Fruit fly (Drosophila melanogaster): ENCODE results near the gene CG6664.
A peak's percentile ranks its signal among the peaks of the same experiment; 100 is the strongest.

The CG6664 gene

DNA sequence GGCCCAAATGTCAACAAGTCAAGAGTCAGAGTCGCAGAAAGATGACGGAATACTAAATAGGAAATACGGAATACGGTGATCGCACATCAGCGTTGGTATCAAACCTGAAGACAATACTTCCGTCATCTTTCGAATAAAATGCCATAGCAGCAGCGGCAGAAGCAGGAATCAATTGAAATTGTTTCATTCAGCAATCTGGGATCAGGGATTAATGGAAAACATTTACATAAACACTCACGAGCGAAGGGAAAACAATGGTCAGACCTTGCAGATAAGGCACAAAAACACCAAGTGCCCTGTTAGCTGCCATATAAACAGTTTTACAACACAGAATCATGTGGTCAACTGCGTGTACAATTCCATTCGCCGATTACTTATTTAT is 10.6 kb downstream of the CG6664 start:
- no peak for TF ChIP-seq noc (tag; optimal IDR thresholded peaks at IDR 0.05)

DNA sequence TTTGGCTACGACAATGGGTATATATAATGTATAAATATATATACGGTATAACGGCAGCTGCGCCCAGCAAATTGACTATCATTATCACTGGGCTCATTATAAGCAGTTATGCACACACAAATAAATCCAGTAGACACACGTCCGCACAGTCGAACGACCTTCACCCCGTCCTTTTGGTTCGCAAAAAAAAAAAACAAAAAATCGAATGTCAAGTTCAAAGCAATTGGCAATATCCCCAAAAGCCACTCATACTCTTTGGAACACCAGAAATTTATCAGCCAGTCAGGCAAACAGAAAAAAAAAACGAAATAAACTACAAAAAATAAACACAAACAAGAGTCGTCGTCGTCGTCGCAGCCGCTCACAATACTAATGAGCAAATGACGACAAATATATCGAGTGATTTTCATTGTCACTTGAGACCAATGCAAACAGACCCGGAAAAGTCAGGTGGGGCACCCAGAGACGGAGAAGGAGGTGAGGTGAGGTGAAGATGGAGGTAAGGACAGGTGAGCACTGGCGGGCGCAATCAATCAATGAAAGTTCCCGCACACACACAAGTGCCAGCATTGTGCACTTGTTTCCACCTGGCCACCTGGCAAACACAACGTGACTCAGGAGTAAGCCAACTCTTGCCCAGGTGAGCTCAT is 11.1 kb downstream of the CG6664 start:
- TF ChIP-seq noc (tag; optimal IDR thresholded peaks at IDR 0.05) = no peak

- TF ChIP-seq noc (tag; optimal IDR thresholded peaks at IDR 0.05) = peak; percentile 75
Observed at dm6 chr3L:17004218-17004759, 11.7 kb downstream of the CG6664 start.

- TF ChIP-seq noc (tag; optimal IDR thresholded peaks at IDR 0.05) = peak; percentile 22
Observed at dm6 chr3L:17003251-17004171, 12.5 kb downstream of the CG6664 start.

DNA sequence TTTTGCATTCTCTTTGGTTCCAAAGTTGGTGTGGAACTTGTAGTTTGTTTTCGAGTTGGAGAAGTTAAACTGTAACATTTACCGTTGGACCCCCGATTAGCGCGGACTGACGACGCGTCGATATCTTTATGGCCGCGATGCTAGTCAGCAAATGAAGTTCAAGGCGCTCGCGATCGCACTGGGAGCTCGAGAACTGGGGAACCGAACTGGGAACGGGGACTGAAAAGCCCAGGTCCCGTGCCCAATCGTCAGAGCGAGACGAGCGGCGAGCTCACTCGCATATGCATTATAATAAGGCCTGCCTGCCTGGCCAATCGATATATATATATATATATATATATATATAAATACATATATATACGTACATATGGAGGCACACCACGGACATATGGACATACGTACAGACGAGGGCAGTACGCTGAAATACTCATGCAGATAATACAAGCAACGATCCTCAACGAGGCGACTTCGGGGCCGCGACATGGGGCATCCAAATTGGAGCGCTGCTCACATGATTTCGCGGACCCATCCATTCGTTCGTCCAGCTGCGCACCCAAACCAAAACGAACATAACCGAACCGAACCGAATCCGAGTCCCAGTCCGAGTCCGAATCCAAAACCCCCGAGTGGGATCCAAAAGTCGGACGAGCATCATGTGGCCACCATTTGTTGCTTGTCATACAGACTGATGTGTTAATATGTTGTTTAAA is 13.7 kb downstream of the CG6664 start:
- no peak for TF ChIP-seq noc (tag; optimal IDR thresholded peaks at IDR 0.05)

DNA sequence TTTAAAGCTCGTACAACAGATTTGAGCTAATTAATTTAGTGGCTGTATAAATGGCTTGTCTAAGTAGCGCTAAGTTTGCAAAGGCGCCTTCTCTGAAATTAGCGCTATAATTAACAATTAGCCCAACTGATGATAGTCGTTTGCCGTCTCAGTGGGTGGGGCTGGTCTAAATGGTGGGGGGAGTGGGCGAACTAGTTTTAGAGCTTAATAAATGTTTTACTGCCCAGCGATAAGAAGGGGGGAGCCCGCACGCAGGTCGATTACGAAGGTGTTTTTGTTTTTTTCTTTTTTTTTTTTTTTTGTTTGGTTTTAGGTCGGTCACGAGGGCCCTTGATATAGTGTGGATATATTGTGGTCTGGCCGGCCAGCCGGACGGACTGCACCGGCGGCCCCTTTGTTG is 14.9 kb downstream of the CG6664 start:
- TF ChIP-seq noc (tag; optimal IDR thresholded peaks at IDR 0.05) = no peak

- no peak for TF ChIP-seq noc (tag; optimal IDR thresholded peaks at IDR 0.05)
Observed at dm6 chr3L:17000289-17000688, 15.7 kb downstream of the CG6664 start.

- TF ChIP-seq noc (tag; optimal IDR thresholded peaks at IDR 0.05) = peak; percentile 1
Observed at dm6 chr3L:16994805-16995204, 21.2 kb downstream of the CG6664 start.

DNA sequence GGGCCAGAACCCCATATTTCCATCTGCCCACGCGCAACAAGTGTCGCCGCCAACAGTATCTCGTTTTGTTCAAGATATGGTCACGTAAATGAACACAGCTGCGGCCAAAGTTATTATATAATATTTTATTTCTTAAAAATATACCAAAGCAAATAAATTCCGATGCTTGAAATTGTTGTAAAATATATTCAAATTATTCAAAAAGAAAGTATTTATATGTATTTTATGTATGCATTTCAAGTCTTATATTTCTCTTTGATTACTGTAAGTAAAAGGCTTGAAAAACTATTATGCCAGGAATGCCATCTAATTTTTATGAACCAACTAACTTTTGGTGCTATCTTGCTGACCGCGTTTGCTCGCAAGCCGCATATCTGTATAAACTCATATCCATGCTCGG is 26.8 kb downstream of the CG6664 start:
- TF ChIP-seq noc (tag; optimal IDR thresholded peaks at IDR 0.05) = peak; percentile 46

DNA sequence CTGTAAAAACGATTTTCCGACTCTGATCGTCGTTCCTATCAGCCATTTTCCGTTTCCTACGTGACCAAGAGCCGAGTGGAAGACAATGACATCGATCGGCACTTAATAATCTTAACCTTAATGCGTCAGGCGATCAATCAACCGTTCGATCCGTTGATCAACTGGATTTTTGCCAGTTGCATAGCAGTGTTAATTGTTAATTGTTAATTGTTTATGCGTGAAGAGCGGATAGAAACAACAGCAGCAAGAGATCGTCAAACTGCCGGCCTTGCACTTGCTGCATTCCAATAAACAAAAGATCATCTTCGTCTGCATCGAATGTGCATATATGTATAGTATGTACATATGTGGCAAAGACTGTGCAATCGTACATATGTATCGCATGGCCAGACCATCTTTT is 27.5 kb downstream of the CG6664 start:
- no peak for TF ChIP-seq noc (tag; optimal IDR thresholded peaks at IDR 0.05)

- no peak for TF ChIP-seq noc (tag; optimal IDR thresholded peaks at IDR 0.05)
Observed at dm6 chr3L:16987347-16987746, 28.6 kb downstream of the CG6664 start.

DNA sequence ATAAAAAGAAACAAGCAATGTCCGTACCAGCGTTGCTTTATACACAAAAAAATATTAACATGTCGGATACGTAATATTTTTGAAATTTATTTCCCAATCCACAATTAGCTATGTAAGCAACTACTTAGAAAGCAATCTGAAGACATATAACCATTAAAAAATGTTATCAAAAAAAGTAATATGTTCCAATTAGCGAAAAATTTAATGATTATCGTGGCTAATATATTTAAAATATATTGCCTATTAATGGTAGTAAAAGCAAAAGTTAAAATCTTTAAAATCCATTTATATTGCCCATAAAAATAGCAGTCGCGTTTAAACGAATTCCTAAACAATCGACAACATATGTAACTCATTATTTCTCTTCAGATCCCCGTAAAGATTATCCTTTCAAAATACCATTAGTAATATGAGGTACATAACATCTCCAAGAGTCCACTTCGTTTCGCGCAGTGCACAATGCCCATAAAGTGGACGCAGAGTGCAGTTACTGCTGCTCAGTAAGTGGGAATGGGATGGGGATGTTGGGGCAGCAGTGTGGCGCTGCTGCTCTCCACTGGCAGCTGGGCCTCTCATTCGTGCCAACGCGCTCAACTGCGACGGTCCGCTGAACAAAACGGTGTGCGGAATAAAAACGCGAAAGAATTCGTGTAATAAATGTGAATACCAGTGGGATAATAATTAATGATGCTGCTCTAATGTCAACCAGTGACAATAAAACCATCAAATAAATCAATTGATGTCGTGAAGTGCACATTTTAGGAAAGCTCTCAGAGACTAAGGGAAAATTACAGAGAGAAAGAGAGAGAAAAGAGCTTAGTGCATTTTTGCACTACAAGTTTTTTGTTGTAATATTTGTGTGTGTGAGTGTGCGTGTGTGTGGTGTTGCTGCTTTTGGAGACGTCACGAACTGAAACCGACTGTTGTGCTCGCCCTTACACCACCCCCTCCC is 29.6 kb downstream of the CG6664 start:
- no peak for TF ChIP-seq noc (tag; optimal IDR thresholded peaks at IDR 0.05)

dm6 chr3L:16985578-16985977 is 30.4 kb downstream of the CG6664 start:
- TF ChIP-seq noc (tag; optimal IDR thresholded peaks at IDR 0.05) = no peak

DNA sequence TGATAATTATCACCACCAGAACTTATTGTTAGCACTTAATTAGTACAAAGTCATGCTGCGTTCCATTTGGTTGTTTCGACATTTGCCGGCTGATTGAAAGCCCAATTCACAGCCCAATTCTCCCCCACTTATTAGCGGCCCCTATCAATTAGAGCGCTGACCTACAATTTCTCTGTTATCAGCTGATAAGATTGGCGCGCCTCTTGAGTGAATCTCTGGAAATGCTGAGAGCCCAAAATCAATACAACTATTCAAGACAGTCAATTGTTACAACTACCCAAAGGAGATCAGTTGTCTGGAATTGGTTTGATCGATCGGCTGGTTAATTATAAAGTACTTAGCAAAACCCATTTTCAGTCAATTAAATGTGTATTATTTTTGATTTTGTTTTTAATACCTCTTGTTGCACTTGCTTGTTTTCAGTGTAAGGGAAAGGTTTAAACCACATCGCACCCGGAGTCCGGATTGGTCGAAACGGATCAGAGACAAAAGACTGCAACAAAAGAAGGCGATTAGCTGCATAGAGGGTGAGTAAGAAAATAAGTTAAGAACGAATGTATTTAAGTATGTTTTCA is 31.1 kb downstream of the CG6664 start:
- TF ChIP-seq noc (tag; optimal IDR thresholded peaks at IDR 0.05) = peak; percentile 8

DNA sequence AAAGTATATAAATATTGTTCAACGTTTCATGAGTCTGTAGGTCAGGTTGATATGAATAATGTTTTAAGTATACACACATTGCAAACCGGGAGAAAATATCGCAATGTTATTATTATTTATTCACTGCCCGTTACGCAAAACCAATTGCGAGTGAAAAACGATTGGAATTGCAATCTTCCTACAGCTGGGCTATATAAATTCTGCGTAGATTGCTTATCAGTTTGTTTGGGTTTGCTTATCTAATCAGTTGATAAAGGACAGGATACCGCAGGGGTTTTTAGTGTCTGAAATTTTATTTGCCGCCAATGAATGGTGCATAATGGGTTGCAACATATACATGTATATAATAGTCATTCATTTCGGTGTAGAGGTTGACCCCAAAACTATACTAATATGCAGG is 31.9 kb downstream of the CG6664 start:
- TF ChIP-seq noc (tag; optimal IDR thresholded peaks at IDR 0.05) = no peak
